Fruit fly (Drosophila melanogaster): ENCODE measurements around the gene Hsp26.
A peak's percentile ranks its signal among the peaks of the same experiment; 100 is the strongest.

Hsp26 gene

dm6 chr3L:9410754-9411423 is 33.7 kb upstream of the Hsp26 start, which contains the start of the genes CG4022 and Cpsf5 (continued):
- TF ChIP-seq vfl (GFP tag; optimal IDR thresholded peaks at IDR 0.05), result peak; percentile 54
- TF ChIP-seq slbo (GFP tag; IDR thresholded peaks at IDR 0.05), result peak; percentile 90
- peak; percentile 56; the same call in 1 of the 2 replicates for TF ChIP-seq CG11085 (GFP tag; IDR thresholded peaks at IDR 0.05)
- TF ChIP-seq CG12769 (tag; optimal IDR thresholded peaks at IDR 0.05), result peak; percentile 71
- peak; percentile 86 for TF ChIP-seq CG10366 (GFP tag; IDR thresholded peaks at IDR 0.05)
- peak in 1 of 3 experiments; percentile 84 for TF ChIP-seq lola (GFP tag; optimal IDR thresholded peaks at IDR 0.05)
- no peak for TF ChIP-seq lov (optimal IDR thresholded peaks at IDR 0.05)
- peak; percentile 71; the same call in 2 of the 3 replicates for TF ChIP-seq lov (GFP tag; IDR thresholded peaks at IDR 0.05)
- TF ChIP-seq CG14441 (GFP tag; IDR thresholded peaks at IDR 0.05), result peak; percentile 83
- peak; percentile 75 for TF ChIP-seq HLH54F (GFP tag; optimal IDR thresholded peaks at IDR 0.05)
- TF ChIP-seq CG1647 (GFP tag; optimal IDR thresholded peaks at IDR 0.05), result peak; percentile 53
- TF ChIP-seq CG11504 (tag; optimal IDR thresholded peaks at IDR 0.05), result peak; percentile 82
- peak; percentile 32 for TF ChIP-seq Usf (GFP tag; optimal IDR thresholded peaks at IDR 0.05)
- TF ChIP-seq MESR4 (GFP tag; optimal IDR thresholded peaks at IDR 0.05), result peak; percentile 50
- peak; percentile 73; the same call in 2 of the 3 replicates for TF ChIP-seq ase (GFP tag; IDR thresholded peaks at IDR 0.05)
- TF ChIP-seq CG17802 (tag; optimal IDR thresholded peaks at IDR 0.05), result peak; percentile 42
- TF ChIP-seq dan (GFP tag; IDR thresholded peaks at IDR 0.05), result no peak
- peak; percentile 42 for TF ChIP-seq CG1233 (GFP tag; optimal IDR thresholded peaks at IDR 0.05)
- peak; percentile 58; the same call in 3 of the 4 replicates for TF ChIP-seq Gug (GFP tag; IDR thresholded peaks at IDR 0.05)
- TF ChIP-seq Scr (GFP tag; IDR thresholded peaks at IDR 0.05; ENCODE audit: partially characterized antibody), result peak; percentile 41; the same call in 1 of the 2 replicates
- TF ChIP-seq pita (GFP tag; optimal IDR thresholded peaks at IDR 0.05), result no peak
- TF ChIP-seq CHES-1-like (GFP tag; optimal IDR thresholded peaks at IDR 0.05), result peak; percentile 60
- peak; percentile 52; the same call in 1 of the 2 replicates for TF ChIP-seq ham (GFP tag; IDR thresholded peaks at IDR 0.05)
- TF ChIP-seq trem (tag; optimal IDR thresholded peaks at IDR 0.05), result peak; percentile 85
- TF ChIP-seq CG30431 (GFP tag; optimal IDR thresholded peaks at IDR 0.05), result peak; percentile 52
- TF ChIP-seq run (tag; optimal IDR thresholded peaks at IDR 0.05), result peak; percentile 54
- TF ChIP-seq CG3995 (GFP tag; optimal IDR thresholded peaks at IDR 0.05), result peak; percentile 6
- TF ChIP-seq dysf (GFP tag; IDR thresholded peaks at IDR 0.05), result peak; percentile 84
- no peak for TF ChIP-seq CG14965 (GFP tag; optimal IDR thresholded peaks at IDR 0.05; ENCODE audit: borderline replicate concordance)
- peak; percentile 40; the same call in 1 of the 2 replicates for TF ChIP-seq gt (GFP tag; IDR thresholded peaks at IDR 0.05)
- TF ChIP-seq stwl (tag; optimal IDR thresholded peaks at IDR 0.05), result peak; percentile 73
- TF ChIP-seq maf-S (GFP tag; optimal IDR thresholded peaks at IDR 0.05), result peak; percentile 49
- peak; percentile 29 for TF ChIP-seq CG15011 (GFP tag; optimal IDR thresholded peaks at IDR 0.05)
- TF ChIP-seq CG10462 (GFP tag; optimal IDR thresholded peaks at IDR 0.05), result peak; percentile 67
- peak; percentile 90 for TF ChIP-seq ci (GFP tag; IDR thresholded peaks at IDR 0.05)
- no peak for TF ChIP-seq eve (GFP tag; optimal IDR thresholded peaks at IDR 0.05)
- peak; percentile 85 for TF ChIP-seq CG15696 (tag; optimal IDR thresholded peaks at IDR 0.05)
- TF ChIP-seq disco-r (GFP tag; optimal IDR thresholded peaks at IDR 0.05), result no peak
- peak; percentile 84 for TF ChIP-seq CG9727 (GFP tag; optimal IDR thresholded peaks at IDR 0.05)
- TF ChIP-seq Drgx (GFP tag; IDR thresholded peaks at IDR 0.05), result peak; percentile 39
- peak; percentile 88 for TF ChIP-seq CG15269 (tag; optimal IDR thresholded peaks at IDR 0.05)
- TF ChIP-seq sens (GFP tag), result peak; percentile 92
- peak; percentile 71 for TF ChIP-seq CG10147 (GFP tag; optimal IDR thresholded peaks at IDR 0.05)
- peak; percentile 74 for TF ChIP-seq cas (GFP tag; IDR thresholded peaks at IDR 0.05)
- no peak for TF ChIP-seq en (GFP tag; optimal IDR thresholded peaks at IDR 0.05)
- no peak for TF ChIP-seq mld (GFP tag; IDR thresholded peaks at IDR 0.05; ENCODE audit: partially characterized antibody)
- TF ChIP-seq lilli (GFP tag; optimal IDR thresholded peaks at IDR 0.05), result peak; percentile 90
- no peak for TF ChIP-seq hbn (GFP tag; IDR thresholded peaks at IDR 0.05; ENCODE audit: partially characterized antibody)
- TF ChIP-seq Adf1 (GFP tag; IDR thresholded peaks at IDR 0.05), result peak; percentile 61; the same call in 1 of the 2 replicates
- TF ChIP-seq CG17829 (tag; optimal IDR thresholded peaks at IDR 0.05), result peak; percentile 91
